Worm (Caenorhabditis elegans): ENCODE results near the gene F54F2.14.

DNA sequence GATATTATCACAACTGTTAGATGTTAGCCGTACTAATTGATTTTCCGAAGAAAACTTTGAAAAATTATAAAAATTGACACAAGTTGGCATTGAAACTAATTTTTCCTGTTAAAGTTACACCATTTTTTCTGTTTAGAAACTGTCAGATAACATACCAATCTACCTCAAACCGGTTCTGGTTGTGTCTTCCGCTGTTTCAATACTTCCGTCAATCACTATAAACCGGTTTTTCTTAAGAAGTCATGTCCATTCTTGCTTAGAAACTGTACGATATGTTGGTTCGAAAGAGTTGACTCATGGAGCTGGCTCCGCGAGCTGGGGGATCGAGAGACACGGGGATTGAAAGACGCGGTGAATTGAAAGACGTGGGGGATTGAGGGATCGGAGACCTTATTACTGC, 21.1 kb upstream of the F54F2.14 start:
- TF ChIP-seq egl-27 (tag; optimal IDR thresholded peaks at IDR 0.05) (no peak), pqm-1 (tag; optimal IDR thresholded peaks at IDR 0.05) (no peak), ZK546.5 (tag; optimal IDR thresholded peaks at IDR 0.05) (no peak), nhr-111 (GFP tag; optimal IDR thresholded peaks at IDR 0.05) (no peak), lim-7 (GFP tag; IDR thresholded peaks at IDR 0.05) (no peak), zfp-2 (tag; optimal IDR thresholded peaks at IDR 0.05) (no peak)
